Worm (Caenorhabditis elegans) whole organism, L3 larva: ENCODE data around the gene srsx-32.
A peak's percentile ranks its signal among the peaks of the same experiment; 100 is the strongest.

Experiments used
- R02D3.7 ChIP-seq: fragments of 150-350 bp; optimal IDR thresholded peaks from 2 replicates; lab custom pipeline; 2014; ENCODE audit warnings: missing biosample characterization, missing genetic modification characterization
- ZK546.5 ChIP-seq: sonication (generic microtip); optimal IDR thresholded peaks from 2 replicates; lab custom pipeline; 2017; ENCODE audit warnings: missing biosample characterization, missing genetic modification characterization
- aly-2 ChIP-seq: fragments of 150-350 bp; optimal IDR thresholded peaks from 2 replicates; lab custom pipeline; 2014; ENCODE audit warnings: missing biosample characterization, missing genetic modification characterization
- ama-1 ChIP-seq: fragments of 150-350 bp; optimal IDR thresholded peaks from 2 replicates; lab custom pipeline; 2018
- ceh-16 ChIP-seq: sonication (generic microtip); optimal IDR thresholded peaks from 2 replicates; lab custom pipeline; 2017; ENCODE audit warnings: missing biosample characterization, missing genetic modification characterization
- ceh-28 ChIP-seq: fragments of 150-350 bp; optimal IDR thresholded peaks from 2 replicates; lab custom pipeline; 2014; ENCODE audit warnings: missing biosample characterization, missing genetic modification reagents, missing genetic modification characterization
- ceh-82 ChIP-seq: fragments of 150-350 bp; optimal IDR thresholded peaks from 2 replicates; lab custom pipeline; 2014; ENCODE audit warnings: missing biosample characterization, missing genetic modification characterization
- ceh-9 ChIP-seq: sonication (generic microtip); optimal IDR thresholded peaks from 2 replicates; lab custom pipeline; 2018; ENCODE audit warnings: missing biosample characterization, missing genetic modification characterization
- daf-12 ChIP-seq: fragments of 150-350 bp; optimal IDR thresholded peaks from 2 replicates; lab custom pipeline; 2014; ENCODE audit warnings: missing biosample characterization, missing genetic modification reagents, missing genetic modification characterization
- egl-27 ChIP-seq: sonication (generic microtip); optimal IDR thresholded peaks from 4 replicates; lab custom pipeline; 2017; ENCODE audit warnings: missing biosample characterization, missing genetic modification reagents, missing genetic modification characterization
- egl-5 ChIP-seq: fragments of 150-350 bp; optimal IDR thresholded peaks from 2 replicates; lab custom pipeline; 2017; ENCODE audit warnings: missing biosample characterization, missing genetic modification reagents, missing genetic modification characterization, inconsistent platforms
- elt-1 ChIP-seq: fragments of 150-350 bp; optimal IDR thresholded peaks from 2 replicates; lab custom pipeline; 2014; ENCODE audit warnings: missing biosample characterization, missing genetic modification characterization
- elt-2 ChIP-seq: sonication (generic microtip); optimal IDR thresholded peaks from 2 replicates; lab custom pipeline; 2016; ENCODE audit warnings: missing genetic modification reagents, mild to moderate bottlenecking, missing genetic modification characterization, missing compliant biosample characterization
- elt-3 ChIP-seq, 3 experiments: fragments of 150-350 bp in 1 of 3; sonication (generic microtip) in 2 of 3; optimal IDR thresholded peaks; 2 replicates in 2 of 3; 4 replicates in 1 of 3; lab custom pipeline; 2014 to 2017; ENCODE audit warnings: missing biosample characterization in 3 of 3, missing genetic modification characterization in 3 of 3
- eor-1 ChIP-seq, 2 experiments: fragments of 150-350 bp; optimal IDR thresholded peaks; 2 replicates each; lab custom pipeline; 2014 to 2018; ENCODE audit warnings: missing biosample characterization in 2 of 2, missing genetic modification characterization in 2 of 2
- fkh-10 ChIP-seq: sonication (generic microtip); optimal IDR thresholded peaks from 2 replicates; lab custom pipeline; 2017; ENCODE audit warnings: missing biosample characterization, missing genetic modification reagents, missing genetic modification characterization
- fkh-2 ChIP-seq: fragments of 150-350 bp; optimal IDR thresholded peaks from 2 replicates; lab custom pipeline; 2014; ENCODE audit warnings: missing biosample characterization, missing genetic modification reagents, missing genetic modification characterization
- fos-1 ChIP-seq: fragments of 150-350 bp; optimal IDR thresholded peaks from 2 replicates; lab custom pipeline; 2014; ENCODE audit warnings: missing biosample characterization, missing genetic modification characterization
- hmg-11 ChIP-seq: sonication (generic microtip); optimal IDR thresholded peaks from 2 replicates; lab custom pipeline; 2016; ENCODE audit warnings: missing genetic modification characterization, missing compliant biosample characterization
- jun-1 ChIP-seq: fragments of 150-350 bp; optimal IDR thresholded peaks from 2 replicates; lab custom pipeline; 2014; ENCODE audit warnings: missing biosample characterization, missing genetic modification reagents, missing genetic modification characterization
- lin-15B ChIP-seq: fragments of 150-350 bp; optimal IDR thresholded peaks from 2 replicates; lab custom pipeline; 2014; ENCODE audit warnings: missing biosample characterization, missing genetic modification characterization
- lin-39 ChIP-seq: fragments of 150-350 bp; optimal IDR thresholded peaks from 2 replicates; lab custom pipeline; 2018; ENCODE audit warnings: missing biosample characterization, missing genetic modification reagents, missing genetic modification characterization
- lsy-12 ChIP-seq: sonication (generic microtip); optimal IDR thresholded peaks from 2 replicates; lab custom pipeline; 2016; ENCODE audit warnings: mild to moderate bottlenecking, missing genetic modification characterization, missing compliant biosample characterization
- mdl-1 ChIP-seq: fragments of 150-350 bp; optimal IDR thresholded peaks from 2 replicates; lab custom pipeline; 2014; ENCODE audit warnings: missing biosample characterization, missing genetic modification characterization
- mml-1 ChIP-seq: fragments of 150-350 bp; sonication (generic microtip); optimal IDR thresholded peaks from 3 replicates; lab custom pipeline; 2014; ENCODE audit warnings: missing biosample characterization, missing genetic modification characterization
- nfya-1 ChIP-seq: sonication (generic microtip); optimal IDR thresholded peaks from 2 replicates; lab custom pipeline; 2017; ENCODE audit warnings: missing genetic modification characterization, mild to moderate bottlenecking, missing compliant biosample characterization, antibody characterized with exemption, moderate library complexity; ENCODE audit not compliant: insufficient read depth
- nhr-11 ChIP-seq: fragments of 150-350 bp; optimal IDR thresholded peaks from 2 replicates; lab custom pipeline; 2014; ENCODE audit warnings: missing biosample characterization, missing genetic modification characterization
- nhr-12 ChIP-seq: fragments of 150-350 bp; optimal IDR thresholded peaks from 2 replicates; lab custom pipeline; 2014; ENCODE audit warnings: missing biosample characterization, missing genetic modification characterization
- nhr-23 ChIP-seq: fragments of 150-350 bp; optimal IDR thresholded peaks from 2 replicates; lab custom pipeline; 2014; ENCODE audit warnings: missing biosample characterization, missing genetic modification reagents, missing genetic modification characterization
- nhr-237 ChIP-seq: fragments of 150-350 bp; optimal IDR thresholded peaks from 2 replicates; lab custom pipeline; 2014; ENCODE audit warnings: missing biosample characterization, missing genetic modification characterization
- nhr-25 ChIP-seq: sonication (generic microtip); optimal IDR thresholded peaks from 2 replicates; lab custom pipeline; 2017; ENCODE audit warnings: missing biosample characterization, missing genetic modification characterization
- nhr-28 ChIP-seq: fragments of 150-350 bp; optimal IDR thresholded peaks from 2 replicates; lab custom pipeline; 2014; ENCODE audit warnings: missing biosample characterization, missing genetic modification characterization
- nhr-43 ChIP-seq: sonication (generic microtip); optimal IDR thresholded peaks from 2 replicates; lab custom pipeline; 2016; ENCODE audit warnings: mild to moderate bottlenecking, missing genetic modification characterization, missing compliant biosample characterization; ENCODE audit not compliant: poor library complexity, severe bottlenecking
- nhr-67 ChIP-seq: fragments of 150-350 bp; optimal IDR thresholded peaks from 2 replicates; lab custom pipeline; 2014; ENCODE audit warnings: missing biosample characterization, missing genetic modification characterization
- nhr-76 ChIP-seq: fragments of 150-350 bp; sonication (generic microtip); optimal IDR thresholded peaks from 5 replicates; lab custom pipeline; 2014; ENCODE audit warnings: missing biosample characterization, missing genetic modification characterization
- nhr-77 ChIP-seq: fragments of 150-350 bp; optimal IDR thresholded peaks from 2 replicates; lab custom pipeline; 2014; ENCODE audit warnings: missing biosample characterization, missing genetic modification characterization
- pha-4 ChIP-seq: fragments of 150-350 bp; optimal IDR thresholded peaks from 2 replicates; lab custom pipeline; 2014; ENCODE audit warnings: missing biosample characterization, missing genetic modification reagents, missing genetic modification characterization
- pqm-1 ChIP-seq: fragments of 150-350 bp; optimal IDR thresholded peaks from 2 replicates; lab custom pipeline; 2017; ENCODE audit warnings: missing biosample characterization, missing genetic modification characterization, inconsistent platforms
- sea-2 ChIP-seq: fragments of 150-350 bp; sonication (generic microtip); optimal IDR thresholded peaks from 4 replicates; lab custom pipeline; 2014; ENCODE audit warnings: missing biosample characterization, missing genetic modification reagents, missing genetic modification characterization
- skn-1 ChIP-seq: fragments of 150-350 bp; optimal IDR thresholded peaks from 2 replicates; lab custom pipeline; 2014; ENCODE audit warnings: missing biosample characterization, missing genetic modification characterization
- snpc-4 ChIP-seq: fragments of 150-350 bp; optimal IDR thresholded peaks from 2 replicates; lab custom pipeline; 2014; ENCODE audit warnings: missing biosample characterization, missing genetic modification characterization
- tbx-2 ChIP-seq: sonication (generic microtip); optimal IDR thresholded peaks from 2 replicates; lab custom pipeline; 2016; ENCODE audit warnings: mild to moderate bottlenecking, missing genetic modification characterization, missing compliant biosample characterization
- unc-39 ChIP-seq: sonication (generic microtip); optimal IDR thresholded peaks from 4 replicates; lab custom pipeline; 2017; ENCODE audit warnings: missing biosample characterization, missing genetic modification characterization
- unc-62 ChIP-seq: fragments of 150-350 bp; sonication (generic microtip); optimal IDR thresholded peaks from 4 replicates; lab custom pipeline; 2014; ENCODE audit warnings: missing biosample characterization, missing genetic modification reagents, missing genetic modification characterization
- zag-1 ChIP-seq: fragments of 150-350 bp; optimal IDR thresholded peaks from 2 replicates; lab custom pipeline; 2014; ENCODE audit warnings: missing biosample characterization, missing genetic modification characterization
- ztf-11 ChIP-seq: fragments of 150-350 bp; optimal IDR thresholded peaks from 2 replicates; lab custom pipeline; 2014; ENCODE audit warnings: missing biosample characterization, missing genetic modification characterization
- ztf-4 ChIP-seq: fragments of 150-350 bp; optimal IDR thresholded peaks from 2 replicates; lab custom pipeline; 2014; ENCODE audit warnings: missing biosample characterization, missing genetic modification characterization

The srsx-32 gene

ce11 chrV:7059350-7059749 is 42.2 kb downstream of the srsx-32 start, which contains the start of gene mdt-6:
Gene mdt-6, minus strand, starts transcription at chrV:7059624.
- TF ChIP-seq nhr-28 (tag; lab: Kevin White, UChicago) (no peak), ama-1 (lab: Kevin White, UChicago) (peak; percentile 51)
- TF ChIP-seq, all 47 proteins: peak for 1

ce11 chrV:7060396-7060795 is 43.2 kb downstream of the srsx-32 start, which contains the start of the genes Y57E12AL.6 and Y57E12AL.1:
Gene Y57E12AL.6, minus strand, starts transcription at chrV:7060470.
Gene Y57E12AL.1, plus strand, starts transcription at chrV:7060530.
- TF ChIP-seq ceh-16: no peak
- peak; percentile 57 for TF ChIP-seq hmg-11 (tag; lab: Kevin White, UChicago)
- no peak for TF ChIP-seq ZK546.5 (tag; lab: Kevin White, UChicago)
- no peak for TF ChIP-seq ceh-82
- no peak for TF ChIP-seq zag-1
- TF ChIP-seq elt-2 (tag; lab: Kevin White, UChicago): peak; percentile 48
- TF ChIP-seq egl-27 (tag; lab: Kevin White, UChicago): no peak
- no peak for TF ChIP-seq elt-3 (tag; optimal IDR thresholded peaks at IDR 0.05; lab: Kevin White, UChicago)
- TF ChIP-seq pqm-1: peak; percentile 33
- peak; percentile 52 for TF ChIP-seq lsy-12 (tag; lab: Kevin White, UChicago)
- peak; percentile 26 for TF ChIP-seq ztf-4 (tag; lab: Kevin White, UChicago)
- peak; percentile 78 for TF ChIP-seq egl-5
- no peak for TF ChIP-seq nhr-12 (tag; lab: Kevin White, UChicago)
- TF ChIP-seq eor-1 (tag; optimal IDR thresholded peaks at IDR 0.05; lab: Kevin White, UChicago): no peak
- peak; percentile 86 for TF ChIP-seq ceh-28
- TF ChIP-seq nhr-76: no peak
- no peak for TF ChIP-seq mdl-1 (tag; lab: Kevin White, UChicago)
- peak; percentile 70 for TF ChIP-seq lin-15B (tag; lab: Kevin White, UChicago)
- peak; percentile 78 for TF ChIP-seq nfya-1 (tag; lab: Kevin White, UChicago)
- peak; percentile 90 for TF ChIP-seq nhr-25 (tag; lab: Kevin White, UChicago)
- no peak for TF ChIP-seq unc-62 (GFP tag; lab: Kevin White, UChicago)
- no peak for TF ChIP-seq unc-39
- peak; percentile 11 for TF ChIP-seq nhr-77
- TF ChIP-seq R02D3.7 (tag; lab: Kevin White, UChicago): peak; percentile 35
- peak; percentile 58 for TF ChIP-seq lin-39 (tag; lab: Kevin White, UChicago)
- TF ChIP-seq skn-1 (tag; lab: Kevin White, UChicago): peak; percentile 95
- no peak for TF ChIP-seq aly-2
- peak; percentile 93 for TF ChIP-seq snpc-4 (tag; lab: Kevin White, UChicago)
- no peak for TF ChIP-seq ceh-9 (tag; lab: Kevin White, UChicago)
- TF ChIP-seq nhr-11 (tag; lab: Kevin White, UChicago): no peak
- no peak for TF ChIP-seq nhr-28 (tag; lab: Kevin White, UChicago)
- TF ChIP-seq fos-1: no peak
- TF ChIP-seq mml-1 (tag; lab: Kevin White, UChicago): no peak
- TF ChIP-seq nhr-23 (tag; lab: Kevin White, UChicago): peak; percentile 92
- peak; percentile 69 for TF ChIP-seq jun-1 (tag; lab: Kevin White, UChicago)
- TF ChIP-seq elt-1 (tag; lab: Kevin White, UChicago): no peak
- no peak for TF ChIP-seq nhr-237
- no peak for TF ChIP-seq fkh-10 (GFP tag; lab: Kevin White, UChicago)
- no peak for TF ChIP-seq nhr-67 (tag; lab: Kevin White, UChicago)
- peak; percentile 50 for TF ChIP-seq tbx-2 (tag; lab: Kevin White, UChicago)
- peak; percentile 31 for TF ChIP-seq ama-1 (lab: Kevin White, UChicago)
- TF ChIP-seq daf-12 (tag; lab: Kevin White, UChicago): no peak
- no peak for TF ChIP-seq sea-2 (GFP tag; lab: Kevin White, UChicago)
- no peak for TF ChIP-seq fkh-2 (tag; lab: Kevin White, UChicago)
- TF ChIP-seq ztf-11 (tag; lab: Kevin White, UChicago): no peak
- TF ChIP-seq nhr-43 (tag; lab: Kevin White, UChicago): peak; percentile 88
- peak; percentile 81 for TF ChIP-seq pha-4 (tag; lab: Kevin White, UChicago)
